Worm (Caenorhabditis elegans) whole organism, early embryonic: ENCODE results near the gene F49H12.4.

Source experiments
- B0310.2 ChIP-seq: sonication (generic microtip); optimal IDR thresholded peaks from 2 replicates; lab custom pipeline; 2016; ENCODE audit warnings: mild to moderate bottlenecking, missing genetic modification characterization, missing compliant biosample characterization
- F13C5.2 ChIP-seq: sonication (generic microtip); optimal IDR thresholded peaks from 2 replicates; lab custom pipeline; 2017; ENCODE audit warnings: mild to moderate bottlenecking, missing genetic modification characterization, inconsistent platforms, missing compliant biosample characterization
- aly-1 ChIP-seq: sonication (generic microtip); optimal IDR thresholded peaks from 2 replicates; lab custom pipeline; 2016; ENCODE audit warnings: missing genetic modification characterization, missing compliant biosample characterization
- ama-1 ChIP-seq: fragments of 150-350 bp; optimal IDR thresholded peaks from 2 replicates; lab custom pipeline; 2014
- ceh-13 ChIP-seq: fragments of 200-800 bp; sonication (Bioruptor generic); optimal IDR thresholded peaks from 2 replicates; lab custom pipeline; 2018; ENCODE audit warnings: mild to moderate bottlenecking, missing genetic modification characterization, missing compliant biosample characterization
- ceh-36 ChIP-seq: sonication (generic microtip); optimal IDR thresholded peaks from 2 replicates; lab custom pipeline; 2016; ENCODE audit warnings: missing genetic modification characterization, inconsistent platforms, missing compliant biosample characterization
- ets-7 ChIP-seq: sonication (generic microtip); optimal IDR thresholded peaks from 2 replicates; lab custom pipeline; 2016; ENCODE audit warnings: missing genotype, missing genetic modification characterization, missing compliant biosample characterization
- flt-1 ChIP-seq: fragments of 200-800 bp; sonication (Bioruptor generic); IDR thresholded peaks from 2 replicates; pipeline ENCODE4 v1.3.6; 2022; ENCODE audit warnings: missing genetic modification characterization, missing compliant biosample characterization
- hmbx-1 ChIP-seq: sonication (generic microtip); optimal IDR thresholded peaks from 2 replicates; lab custom pipeline; 2016; ENCODE audit warnings: mild to moderate bottlenecking, missing genetic modification characterization, missing compliant biosample characterization
- hmg-4 ChIP-seq: fragments of 200-800 bp; sonication (Bioruptor generic); optimal IDR thresholded peaks from 2 replicates; lab custom pipeline; 2018; ENCODE audit warnings: mild to moderate bottlenecking, missing genetic modification characterization, missing compliant biosample characterization
- hnd-1 ChIP-seq: sonication (generic microtip); optimal IDR thresholded peaks from 2 replicates; lab custom pipeline; 2016; ENCODE audit warnings: missing genetic modification characterization, missing compliant biosample characterization
- pes-1 ChIP-seq: fragments of 200-800 bp; sonication (Bioruptor generic); IDR thresholded peaks from 2 replicates; pipeline ENCODE4 v1.3.6; 2022; ENCODE audit warnings: missing genetic modification reagents, missing genetic modification characterization, missing compliant biosample characterization
- scrt-1 ChIP-seq: fragments of 200-800 bp; sonication (Bioruptor generic); IDR thresholded peaks from 2 replicates; pipeline ENCODE4 v1.3.6; 2022; ENCODE audit warnings: missing genetic modification characterization, missing compliant biosample characterization
- sea-1 ChIP-seq: fragments of 200-800 bp; sonication (Bioruptor generic); conservative IDR thresholded peaks from 2 replicates; pipeline ENCODE4 v1.3.6; 2022; ENCODE audit warnings: missing genetic modification characterization, missing compliant biosample characterization
- tbx-11 ChIP-seq: fragments of 200-800 bp; sonication (Bioruptor generic); IDR thresholded peaks from 2 replicates; pipeline ENCODE4 v1.3.6; 2022; ENCODE audit warnings: missing genetic modification characterization, missing compliant biosample characterization
- tbx-37 ChIP-seq: fragments of 200-800 bp; sonication (Bioruptor generic); conservative IDR thresholded peaks from 2 replicates; pipeline ENCODE4 v1.3.6; 2022; ENCODE audit warnings: missing genetic modification reagents, missing genetic modification characterization, missing compliant biosample characterization
- tra-4 ChIP-seq: sonication (generic microtip); optimal IDR thresholded peaks from 2 replicates; lab custom pipeline; 2017; ENCODE audit warnings: missing genetic modification characterization, missing compliant biosample characterization

The F49H12.4 gene

DNA sequence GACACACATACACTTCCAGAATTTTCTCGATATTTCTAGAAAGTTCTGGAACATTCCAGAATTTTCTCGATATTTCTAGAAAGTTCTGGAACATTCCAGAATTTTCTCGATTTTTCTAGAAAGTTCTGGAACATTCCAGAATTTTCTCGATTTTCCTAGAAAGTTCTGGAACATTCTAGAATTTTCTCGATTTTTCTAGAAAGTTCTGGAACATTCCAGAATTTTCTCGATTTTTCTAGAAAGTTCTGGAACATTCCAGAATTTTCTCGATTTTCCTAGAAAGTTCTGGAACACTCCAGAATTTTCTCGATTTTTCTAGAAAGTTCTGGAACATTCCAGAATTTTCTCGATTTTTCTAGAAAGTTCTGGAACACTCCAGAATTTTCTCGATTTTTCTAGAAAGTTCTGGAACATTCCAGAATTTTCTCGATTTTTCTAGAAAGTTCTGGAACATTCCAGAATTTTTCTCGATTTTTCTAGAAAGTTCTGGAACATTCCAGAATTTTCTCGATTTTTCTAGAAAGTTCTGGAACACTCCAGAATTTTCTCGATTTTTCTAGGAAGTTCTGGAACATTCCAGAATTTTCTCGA is 21.7 kb upstream of the F49H12.4 start:
- peak; percentile 25; the same call in 1 of the 2 replicates for TF ChIP-seq tbx-37
- TF ChIP-seq scrt-1: 0 out of 2 replicates have a peak, but pooled peaks have one; percentile 48
- peak; percentile 89 for TF ChIP-seq pes-1 (GFP tag; lab: Robert Waterston, UW)
- peak; percentile 81 for TF ChIP-seq sea-1 (GFP tag; lab: Robert Waterston, UW)
- peak; percentile 84; the same call in 1 of the 2 replicates for TF ChIP-seq flt-1 (GFP tag; lab: Robert Waterston, UW)
- peak; percentile 62; the same call in 1 of the 2 replicates for TF ChIP-seq tbx-11 (GFP tag; lab: Robert Waterston, UW)

ce11 chrX:2058498-2059349 is 20.9 kb upstream of the F49H12.4 start:
- TF ChIP-seq sea-1 (GFP tag; lab: Robert Waterston, UW): 0 out of 2 replicates have a peak, but pooled peaks have one; percentile 17

DNA sequence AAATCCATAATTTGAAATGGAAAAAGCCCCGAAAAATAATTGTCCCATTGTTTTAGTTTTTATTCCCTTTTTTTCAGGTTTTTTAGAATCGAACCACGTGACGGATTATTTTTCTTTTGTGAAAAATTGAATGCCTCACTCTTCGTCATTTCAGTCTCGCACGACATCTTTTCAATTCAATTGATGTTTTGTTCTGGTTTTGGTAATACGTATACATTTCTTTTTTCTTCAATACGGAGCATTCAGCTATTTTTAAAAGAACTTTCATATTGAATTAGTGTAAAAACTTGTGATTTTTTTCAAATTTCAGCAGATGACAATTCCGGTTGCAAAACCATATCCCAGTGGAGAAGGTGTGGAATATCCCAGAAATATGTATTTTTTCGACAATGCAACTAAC is 14.9 kb upstream of the F49H12.4 start, which contains the start of gene F49H12.7:
Gene F49H12.7, plus strand, starts transcription at position 301 of the 400 bp plus-strand sequence.
- TF ChIP-seq ceh-13 (GFP tag; lab: Kevin White, UChicago) (no peak), ets-7 (tag; lab: Kevin White, UChicago) (no peak), tbx-37 (no peak), F13C5.2 (tag; lab: Kevin White, UChicago) (no peak), flt-1 (GFP tag; lab: Robert Waterston, UW) (no peak), tbx-11 (GFP tag; lab: Robert Waterston, UW) (no peak), sea-1 (GFP tag; lab: Robert Waterston, UW) (no peak), aly-1 (no peak), ceh-36 (tag; lab: Kevin White, UChicago) (no peak), pes-1 (GFP tag; lab: Robert Waterston, UW) (no peak)

DNA sequence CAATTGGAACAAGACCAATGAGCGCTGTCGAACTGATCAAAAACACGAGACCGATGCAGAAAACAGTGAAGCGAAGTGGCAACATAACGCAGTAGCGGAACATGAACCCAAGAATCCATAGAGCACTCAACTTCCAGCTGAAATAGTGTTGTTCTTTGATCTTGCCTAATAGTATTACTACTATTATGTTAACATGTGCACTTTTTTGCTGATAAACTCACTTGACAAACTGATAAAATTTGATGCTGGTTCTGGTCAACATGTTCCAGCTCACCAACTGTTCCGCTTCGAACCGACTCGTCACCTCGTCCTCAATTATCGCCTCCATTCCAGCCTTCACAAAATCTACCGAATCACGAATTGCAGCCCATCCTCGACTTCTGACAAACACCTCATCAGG is 11.3 kb upstream of the F49H12.4 start:
- no peak for TF ChIP-seq ets-7 (tag; lab: Kevin White, UChicago)
- no peak for TF ChIP-seq scrt-1
- no peak for TF ChIP-seq pes-1 (GFP tag; lab: Robert Waterston, UW)
- no peak for TF ChIP-seq tbx-11 (GFP tag; lab: Robert Waterston, UW)
- TF ChIP-seq sea-1 (GFP tag; lab: Robert Waterston, UW): no peak
- no peak for TF ChIP-seq F13C5.2 (tag; lab: Kevin White, UChicago)
- no peak for TF ChIP-seq ama-1
- no peak for TF ChIP-seq B0310.2
- TF ChIP-seq tra-4 (tag; lab: Kevin White, UChicago): no peak

DNA sequence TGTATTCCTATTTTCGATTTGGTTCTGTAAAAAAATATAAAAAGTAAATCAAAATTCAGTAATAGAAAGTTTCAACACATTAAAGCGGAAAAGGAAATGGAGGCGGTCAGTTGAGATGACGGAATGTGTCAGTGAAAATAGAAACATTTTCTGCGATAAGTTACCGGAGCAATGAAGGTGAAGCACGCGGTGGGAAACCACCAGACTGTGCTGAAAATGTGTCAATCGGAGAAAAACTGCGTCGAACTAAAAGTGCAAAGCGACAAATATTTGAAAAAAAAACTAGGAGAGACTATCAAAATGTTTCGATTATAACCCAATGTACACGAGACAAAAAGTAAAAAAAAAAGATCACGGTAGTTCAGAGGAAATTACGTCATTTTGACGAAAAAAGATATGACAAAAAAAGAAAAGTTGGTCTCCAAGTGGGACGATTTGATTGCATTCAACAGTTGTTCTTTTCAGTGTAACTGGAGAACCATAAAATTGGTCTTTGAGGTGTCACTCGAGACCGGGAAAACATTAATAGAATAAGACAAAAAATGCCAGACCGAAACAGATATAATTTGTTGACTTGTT is 9.1 kb upstream of the F49H12.4 start, which contains the start of gene acl-4:
Gene acl-4, minus strand, starts transcription at position 27 of the 579 bp plus-strand sequence.
- TF ChIP-seq F13C5.2 (tag; lab: Kevin White, UChicago): no peak
- no peak for TF ChIP-seq sea-1 (GFP tag; lab: Robert Waterston, UW)
- TF ChIP-seq tbx-37: no peak

ce11 chrX:2071392-2072001 is 8.1 kb upstream of the F49H12.4 start:
- TF ChIP-seq F13C5.2 (tag; lab: Kevin White, UChicago) (peak; percentile 63), tbx-37 (no peak), hmg-4 (peak; percentile 38), flt-1 (GFP tag; lab: Robert Waterston, UW) (no peak), hmbx-1 (no peak)

DNA sequence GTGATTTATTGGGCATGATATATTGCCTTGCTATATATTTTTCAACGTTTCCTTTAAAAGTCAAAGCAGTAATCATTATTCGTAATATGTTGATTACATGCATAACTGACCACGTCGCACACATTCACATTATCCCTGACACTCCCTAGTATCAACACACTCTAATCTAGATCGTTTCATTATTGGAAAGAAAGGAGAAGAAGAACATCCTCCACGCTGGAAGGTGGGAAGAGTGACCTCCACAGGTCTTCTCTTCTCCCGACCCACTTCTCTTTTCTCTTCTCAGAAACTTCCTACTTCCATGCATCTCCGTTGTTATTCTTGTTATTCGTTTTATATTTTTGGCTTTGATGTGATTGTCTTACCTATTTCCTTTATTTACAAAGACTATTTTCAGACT is 5.6 kb upstream of the F49H12.4 start, which contains the start of gene txdc-12.2:
Gene txdc-12.2, plus strand, starts transcription at position 396 of the 400 bp plus-strand sequence.
- no peak for TF ChIP-seq F13C5.2 (tag; lab: Kevin White, UChicago)
- no peak for TF ChIP-seq hnd-1
- TF ChIP-seq aly-1: no peak
- no peak for TF ChIP-seq tbx-11 (GFP tag; lab: Robert Waterston, UW)
- no peak for TF ChIP-seq hmbx-1
- TF ChIP-seq tra-4 (tag; lab: Kevin White, UChicago): no peak
- TF ChIP-seq ama-1: no peak

DNA sequence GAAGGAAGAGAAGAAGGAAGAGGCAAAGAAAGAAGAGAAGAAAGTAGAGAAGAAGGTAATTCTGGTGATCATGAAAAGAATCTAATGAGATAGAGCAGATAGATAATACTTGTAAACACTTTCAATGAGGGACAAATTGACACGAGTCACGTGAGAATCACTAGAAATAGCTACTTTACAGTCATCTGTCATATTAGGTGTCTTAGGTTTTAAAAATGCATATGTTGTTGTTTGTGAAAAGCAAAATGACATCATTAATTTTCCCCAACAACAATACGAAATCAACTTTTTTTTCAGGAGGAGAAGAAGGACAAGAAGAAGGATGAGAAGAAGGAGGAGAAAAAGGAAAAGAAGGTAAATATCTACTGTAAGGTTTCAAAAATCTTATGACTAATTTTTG is 4.5 kb upstream of the F49H12.4 start:
- TF ChIP-seq tbx-11 (GFP tag; lab: Robert Waterston, UW): no peak
- TF ChIP-seq pes-1 (GFP tag; lab: Robert Waterston, UW): no peak
- TF ChIP-seq aly-1: no peak
- TF ChIP-seq ceh-36 (tag; lab: Kevin White, UChicago): no peak
- TF ChIP-seq scrt-1: no peak
- no peak for TF ChIP-seq hmg-4
- no peak for TF ChIP-seq B0310.2
- TF ChIP-seq tra-4 (tag; lab: Kevin White, UChicago): no peak
- no peak for TF ChIP-seq ama-1
- TF ChIP-seq sea-1 (GFP tag; lab: Robert Waterston, UW): no peak
- no peak for TF ChIP-seq hmbx-1
- TF ChIP-seq tbx-37: no peak
- no peak for TF ChIP-seq flt-1 (GFP tag; lab: Robert Waterston, UW)
- TF ChIP-seq hnd-1: no peak
- no peak for TF ChIP-seq ets-7 (tag; lab: Kevin White, UChicago)
- no peak for TF ChIP-seq F13C5.2 (tag; lab: Kevin White, UChicago)
- no peak for TF ChIP-seq ceh-13 (GFP tag; lab: Kevin White, UChicago)
